Worm (Caenorhabditis elegans) whole organism, L1 larva: ENCODE results near the gene twk-32.

Experiments used
- C04F5.9 ChIP-seq: sonication (generic microtip); optimal IDR thresholded peaks from 2 replicates; lab custom pipeline; 2016; ENCODE audit warnings: missing genetic modification characterization, missing compliant biosample characterization
- C34B4.2 ChIP-seq: sonication (generic microtip); optimal IDR thresholded peaks from 2 replicates; lab custom pipeline; 2017; ENCODE audit warnings: mild to moderate bottlenecking, missing genetic modification characterization, missing compliant biosample characterization
- F16B12.6 ChIP-seq: fragments of 150-350 bp; optimal IDR thresholded peaks from 2 replicates; lab custom pipeline; 2014; ENCODE audit warnings: missing biosample characterization, missing genetic modification characterization
- Y116A8C.19 ChIP-seq: sonication (generic microtip); optimal IDR thresholded peaks from 2 replicates; lab custom pipeline; 2016; ENCODE audit warnings: missing compliant biosample characterization, missing genetic modification characterization, borderline replicate concordance
- aha-1 ChIP-seq: fragments of 150-350 bp; optimal IDR thresholded peaks from 2 replicates; lab custom pipeline; 2014; ENCODE audit warnings: missing biosample characterization, missing genetic modification characterization
- alr-1 ChIP-seq: fragments of 200-800 bp; sonication (Bioruptor generic); optimal IDR thresholded peaks from 2 replicates; lab custom pipeline; 2018; ENCODE audit warnings: borderline replicate concordance, mild to moderate bottlenecking, missing genetic modification characterization, missing compliant biosample characterization
- aly-2 ChIP-seq: fragments of 150-350 bp; optimal IDR thresholded peaks from 2 replicates; lab custom pipeline; 2014; ENCODE audit warnings: missing biosample characterization, missing genetic modification characterization
- ceh-8 ChIP-seq: fragments of 200-800 bp; sonication (Bioruptor generic); optimal IDR thresholded peaks from 2 replicates; lab custom pipeline; 2018; ENCODE audit warnings: mild to moderate bottlenecking, missing genetic modification characterization, moderate library complexity, missing compliant biosample characterization
- ceh-88 ChIP-seq: fragments of 200-800 bp; sonication (Bioruptor generic); IDR thresholded peaks from 2 replicates; pipeline ENCODE4 v1.3.6; 2022; ENCODE audit warnings: missing genetic modification characterization, missing compliant biosample characterization
- ceh-90 ChIP-seq: sonication (generic microtip); optimal IDR thresholded peaks from 2 replicates; lab custom pipeline; 2016; ENCODE audit warnings: missing genetic modification characterization, missing compliant biosample characterization
- ces-1 ChIP-seq: fragments of 150-350 bp; optimal IDR thresholded peaks from 2 replicates; lab custom pipeline; 2014; ENCODE audit warnings: missing biosample characterization, missing genetic modification reagents, missing genetic modification characterization
- dsc-1 ChIP-seq: sonication (generic microtip); optimal IDR thresholded peaks from 2 replicates; lab custom pipeline; 2016; ENCODE audit warnings: mild to moderate bottlenecking, missing genetic modification characterization, missing compliant biosample characterization
- efl-1 ChIP-seq, 4 experiments: fragments of 150-350 bp; optimal IDR thresholded peaks in 3 of 4; peaks in 1 of 4; 1 replicate in 1 of 4; 2 replicates in 3 of 4; lab custom pipeline; 2014; ENCODE audit warnings: missing biosample characterization in 2 of 4, missing genetic modification characterization in 2 of 4, missing genetic modification reagents in 2 of 4
- efl-3 ChIP-seq: fragments of 200-800 bp; sonication (Bioruptor generic); optimal IDR thresholded peaks from 2 replicates; lab custom pipeline; 2018; ENCODE audit warnings: mild to moderate bottlenecking, missing genetic modification characterization, missing compliant biosample characterization
- egl-13 ChIP-seq: sonication (generic microtip); optimal IDR thresholded peaks from 2 replicates; lab custom pipeline; 2016; ENCODE audit warnings: missing genotype, missing genetic modification reagents, missing genetic modification characterization, missing compliant biosample characterization
- ets-5 ChIP-seq: fragments of 200-800 bp; sonication (Bioruptor generic); IDR thresholded peaks from 2 replicates; pipeline ENCODE4 v1.3.6; 2022; ENCODE audit warnings: missing genetic modification characterization, missing compliant biosample characterization
- fkh-10 ChIP-seq: sonication (generic microtip); optimal IDR thresholded peaks from 2 replicates; lab custom pipeline; 2017; ENCODE audit warnings: missing biosample characterization, missing genetic modification reagents, missing genetic modification characterization
- fkh-8 ChIP-seq: sonication (generic microtip); optimal IDR thresholded peaks from 2 replicates; lab custom pipeline; 2016; ENCODE audit warnings: mild to moderate bottlenecking, missing genetic modification characterization, missing compliant biosample characterization
- fos-1 ChIP-seq: fragments of 150-350 bp; optimal IDR thresholded peaks from 2 replicates; lab custom pipeline; 2014; ENCODE audit warnings: missing biosample characterization, missing genetic modification characterization
- hlh-17 ChIP-seq: fragments of 200-800 bp; sonication (Bioruptor generic); optimal IDR thresholded peaks from 2 replicates; lab custom pipeline; 2018; ENCODE audit warnings: missing genetic modification characterization, mild to moderate bottlenecking, missing compliant biosample characterization, moderate library complexity, borderline replicate concordance
- hlh-4 ChIP-seq: sonication (generic microtip); optimal IDR thresholded peaks from 2 replicates; lab custom pipeline; 2016; ENCODE audit warnings: mild to moderate bottlenecking, missing genetic modification characterization, missing compliant biosample characterization
- irx-1 ChIP-seq: sonication (generic microtip); optimal IDR thresholded peaks from 2 replicates; lab custom pipeline; 2016; ENCODE audit warnings: missing genetic modification characterization, missing compliant biosample characterization
- jun-1 ChIP-seq: fragments of 150-350 bp; optimal IDR thresholded peaks from 2 replicates; lab custom pipeline; 2014; ENCODE audit warnings: missing biosample characterization, missing genetic modification reagents, missing genetic modification characterization
- lin-14 ChIP-seq: fragments of 200-800 bp; sonication (Bioruptor generic); optimal IDR thresholded peaks from 2 replicates; lab custom pipeline; 2018; ENCODE audit warnings: mild to moderate bottlenecking, missing genetic modification characterization, moderate library complexity, missing compliant biosample characterization
- lin-15B ChIP-seq: fragments of 150-350 bp; sonication (generic microtip); optimal IDR thresholded peaks from 3 replicates; lab custom pipeline; 2014; ENCODE audit warnings: missing biosample characterization, missing genetic modification characterization
- lin-35 ChIP-seq, 2 experiments: fragments of 150-350 bp; optimal IDR thresholded peaks; 2 replicates each; lab custom pipeline; 2014; ENCODE audit warnings: missing biosample characterization in 2 of 2, missing genetic modification characterization in 2 of 2, missing genetic modification reagents in 2 of 2
- lin-39 ChIP-seq: fragments of 150-350 bp; optimal IDR thresholded peaks from 2 replicates; lab custom pipeline; 2014; ENCODE audit warnings: missing biosample characterization, missing genetic modification reagents, missing genetic modification characterization
- lsy-2 ChIP-seq, 2 experiments: fragments of 150-350 bp; optimal IDR thresholded peaks; 2 replicates each; lab custom pipeline; 2014; ENCODE audit warnings: missing biosample characterization in 2 of 2, missing genetic modification characterization in 2 of 2
- mef-2 ChIP-seq: fragments of 150-350 bp; optimal IDR thresholded peaks from 2 replicates; lab custom pipeline; 2014; ENCODE audit warnings: missing biosample characterization, missing genetic modification characterization
- mep-1 ChIP-seq: fragments of 150-350 bp; optimal IDR thresholded peaks from 2 replicates; lab custom pipeline; 2014; ENCODE audit warnings: missing biosample characterization, missing genetic modification characterization
- nhr-12 ChIP-seq: sonication (generic microtip); optimal IDR thresholded peaks from 2 replicates; lab custom pipeline; 2017; ENCODE audit warnings: missing biosample characterization, missing genetic modification characterization
- nhr-19 ChIP-seq: fragments of 200-800 bp; sonication (Bioruptor generic); conservative IDR thresholded peaks from 2 replicates; pipeline ENCODE4 v1.3.6; 2022; ENCODE audit warnings: missing genetic modification characterization, missing compliant biosample characterization
- nhr-20 ChIP-seq: sonication (generic microtip); optimal IDR thresholded peaks from 2 replicates; lab custom pipeline; 2016; ENCODE audit warnings: mild to moderate bottlenecking, missing genetic modification characterization, missing compliant biosample characterization
- nhr-28 ChIP-seq: fragments of 150-350 bp; optimal IDR thresholded peaks from 2 replicates; lab custom pipeline; 2014; ENCODE audit warnings: missing biosample characterization, missing genetic modification characterization
- nhr-47 ChIP-seq: sonication (generic microtip); optimal IDR thresholded peaks from 2 replicates; lab custom pipeline; 2016; ENCODE audit warnings: mild to moderate bottlenecking, missing genetic modification characterization, moderate library complexity, missing compliant biosample characterization
- nhr-71 ChIP-seq: sonication (generic microtip); optimal IDR thresholded peaks from 2 replicates; lab custom pipeline; 2016; ENCODE audit warnings: mild to moderate bottlenecking, missing genetic modification characterization, moderate library complexity, missing compliant biosample characterization
- nhr-77 ChIP-seq: fragments of 150-350 bp; optimal IDR thresholded peaks from 2 replicates; lab custom pipeline; 2014; ENCODE audit warnings: missing biosample characterization, missing genetic modification characterization
- nhr-84 ChIP-seq: sonication (generic microtip); optimal IDR thresholded peaks from 2 replicates; lab custom pipeline; 2017; ENCODE audit warnings: missing biosample characterization, missing genetic modification characterization
- nhr-85 ChIP-seq: sonication (generic microtip); peaks from one replicate; lab custom pipeline; 2016; ENCODE audit warnings: missing genetic modification characterization, inconsistent platforms, missing compliant biosample characterization
- nhr-90 ChIP-seq: sonication (generic microtip); optimal IDR thresholded peaks from 2 replicates; lab custom pipeline; 2016; ENCODE audit warnings: mild to moderate bottlenecking, missing genetic modification characterization, missing compliant biosample characterization; ENCODE audit not compliant: poor library complexity
- pqm-1 ChIP-seq: sonication (generic microtip); optimal IDR thresholded peaks from 3 replicates; lab custom pipeline; 2017; ENCODE audit warnings: missing biosample characterization, missing genetic modification characterization
- rnt-1 ChIP-seq: sonication (generic microtip); optimal IDR thresholded peaks from 2 replicates; lab custom pipeline; 2016; ENCODE audit warnings: mild to moderate bottlenecking, missing genetic modification characterization, moderate library complexity, missing compliant biosample characterization
- snpc-4 ChIP-seq: fragments of 150-350 bp; optimal IDR thresholded peaks from 2 replicates; lab custom pipeline; 2014; ENCODE audit warnings: missing biosample characterization, missing genetic modification characterization
- sptf-1 ChIP-seq: fragments of 150-350 bp; optimal IDR thresholded peaks from 2 replicates; lab custom pipeline; 2014; ENCODE audit warnings: missing biosample characterization, missing genetic modification characterization
- sup-37 ChIP-seq: fragments of 200-800 bp; sonication (Bioruptor generic); optimal IDR thresholded peaks from 2 replicates; lab custom pipeline; 2018; ENCODE audit warnings: mild to moderate bottlenecking, missing genetic modification characterization, missing compliant biosample characterization
- tbx-2 ChIP-seq: sonication (generic microtip); optimal IDR thresholded peaks from 2 replicates; lab custom pipeline; 2016; ENCODE audit warnings: missing genetic modification characterization, missing compliant biosample characterization
- unc-130 ChIP-seq: fragments of 150-350 bp; optimal IDR thresholded peaks from 2 replicates; lab custom pipeline; 2017; ENCODE audit warnings: missing biosample characterization, missing genetic modification characterization, inconsistent platforms
- unc-62 ChIP-seq: fragments of 150-350 bp; optimal IDR thresholded peaks from 2 replicates; lab custom pipeline; 2014; ENCODE audit warnings: missing biosample characterization, missing genetic modification reagents, missing genetic modification characterization
- unc-98 ChIP-seq: fragments of 200-800 bp; sonication (Bioruptor generic); IDR thresholded peaks from 2 replicates; pipeline ENCODE4 v1.3.6; 2022; ENCODE audit warnings: missing genetic modification characterization, missing compliant biosample characterization
- vab-15 ChIP-seq: sonication (generic microtip); optimal IDR thresholded peaks from 2 replicates; lab custom pipeline; 2017; ENCODE audit warnings: missing genotype, mild to moderate bottlenecking, missing genetic modification characterization, missing compliant biosample characterization
- zip-4 ChIP-seq: fragments of 200-800 bp; sonication (Bioruptor generic); optimal IDR thresholded peaks from 2 replicates; lab custom pipeline; 2018; ENCODE audit warnings: mild to moderate bottlenecking, missing genetic modification characterization, moderate library complexity, missing compliant biosample characterization
- ztf-11 ChIP-seq, 2 experiments: sonication (generic microtip); optimal IDR thresholded peaks; 2 replicates each; lab custom pipeline; 2016 to 2017; ENCODE audit warnings: missing genetic modification characterization in 2 of 2, missing biosample characterization in 1 of 2, missing compliant biosample characterization in 1 of 2

twk-32 gene

ce11 chrV:13818824-13819408, 22.5 kb downstream of the twk-32 start, which contains the start of gene sel-10 (continued):
- TF ChIP-seq nhr-28 (tag; lab: Kevin White, UChicago) (no peak), fkh-10 (GFP tag; lab: Kevin White, UChicago) (no peak), ets-5 (GFP tag; lab: Robert Waterston, UW) (no peak), aly-2 (tag; lab: Kevin White, UChicago) (peak; percentile 28), lin-39 (tag; lab: Kevin White, UChicago) (peak; percentile 52), efl-3 (GFP tag; lab: Kevin White, UChicago) (no peak), hlh-17 (GFP tag; lab: Kevin White, UChicago) (no peak), irx-1 (tag; lab: Kevin White, UChicago) (peak; percentile 64), unc-98 (GFP tag; lab: Robert Waterston, UW) (no peak), nhr-47 (tag; lab: Kevin White, UChicago) (peak; percentile 87), C04F5.9 (tag; lab: Kevin White, UChicago) (no peak), nhr-77 (tag; lab: Kevin White, UChicago) (peak; percentile 55), jun-1 (tag; lab: Kevin White, UChicago) (peak; percentile 50), rnt-1 (tag; lab: Kevin White, UChicago) (peak; percentile 90), alr-1 (tag; lab: Kevin White, UChicago) (no peak), fos-1 (tag; lab: Kevin White, UChicago) (no peak), nhr-84 (tag; lab: Kevin White, UChicago) (no peak), sup-37 (GFP tag; lab: Kevin White, UChicago) (peak; percentile 6), mep-1 (peak; percentile 95), C34B4.2 (tag; lab: Kevin White, UChicago) (no peak), nhr-20 (tag; lab: Kevin White, UChicago) (peak; percentile 83), egl-13 (tag; lab: Kevin White, UChicago) (peak; percentile 9), nhr-12 (no peak), F16B12.6 (peak; percentile 2), dsc-1 (tag; lab: Kevin White, UChicago) (peak; percentile 80), nhr-71 (peak; percentile 87), efl-1 (optimal IDR thresholded peaks at IDR 0.05; lab: Kevin White, UChicago) (peak; percentile 75 to 81), efl-1 (GFP tag; optimal IDR thresholded peaks at IDR 0.05 in 1 of 2; lab: Kevin White, UChicago) (peak; percentile 71 to 98), sptf-1 (tag; lab: Kevin White, UChicago) (no peak), lin-15B (tag; lab: Kevin White, UChicago) (peak; percentile 63), hlh-4 (no peak), lin-35 (GFP tag; optimal IDR thresholded peaks at IDR 0.05; lab: Kevin White, UChicago) (peak; percentile 78 to 84), vab-15 (tag; lab: Kevin White, UChicago) (no peak), pqm-1 (tag; lab: Kevin White, UChicago) (no peak), unc-62 (GFP tag; lab: Kevin White, UChicago) (no peak), ceh-90 (tag; lab: Kevin White, UChicago) (peak; percentile 49), nhr-19 (peak; percentile 82), tbx-2 (tag; lab: Kevin White, UChicago) (peak; percentile 77), Y116A8C.19 (no peak), nhr-85 (tag; lab: Kevin White, UChicago) (peak; percentile 90), unc-130 (tag; lab: Kevin White, UChicago) (peak; percentile 80), ceh-8 (peak; percentile 61), ztf-11 (tag; optimal IDR thresholded peaks at IDR 0.05; lab: Kevin White, UChicago) (peak in 1 of 2 experiments; percentile 0), ceh-88 (GFP tag; lab: Robert Waterston, UW) (no peak), aha-1 (tag; lab: Kevin White, UChicago) (peak; percentile 12), zip-4 (GFP tag; lab: Kevin White, UChicago) (peak; percentile 41), lin-14 (GFP tag; lab: Kevin White, UChicago) (peak; percentile 88), ces-1 (GFP tag; lab: Kevin White, UChicago) (no peak), snpc-4 (tag; lab: Kevin White, UChicago) (peak; percentile 73), lsy-2 (tag; optimal IDR thresholded peaks at IDR 0.05; lab: Kevin White, UChicago) (peak; percentile 85 to 88), fkh-8 (tag; lab: Kevin White, UChicago) (peak; percentile 71), nhr-90 (tag; lab: Kevin White, UChicago) (peak; percentile 79), mef-2 (tag; lab: Kevin White, UChicago) (no peak)
